Fruit fly (Drosophila melanogaster) whole organism, wandering third instar larva: ENCODE data around the gene CG11035.

Experiments used
- Abd-B ChIP-seq: fragments of >200 bp; optimal IDR thresholded peaks from 2 replicates; lab custom pipeline; 2017; ENCODE audit warnings: missing biosample characterization, missing genetic modification characterization
- CG32264 ChIP-seq: fragments of 200-800 bp; sonication (Bioruptor generic); optimal IDR thresholded peaks from 2 replicates; lab custom pipeline; 2016; ENCODE audit warnings: missing biosample characterization, missing genetic modification characterization
- CG9705 ChIP-seq: fragments of 200-800 bp; sonication (Bioruptor generic); optimal IDR thresholded peaks from 2 replicates; lab custom pipeline; 2018; ENCODE audit warnings: missing biosample characterization, mild to moderate bottlenecking, missing genetic modification characterization
- CrebA ChIP-seq: fragments of 200-800 bp; sonication (Bioruptor generic); optimal IDR thresholded peaks from 2 replicates; lab custom pipeline; 2016; ENCODE audit warnings: missing biosample characterization, mild to moderate bottlenecking, missing genetic modification characterization, borderline replicate concordance
- Dfd ChIP-seq: fragments of >200 bp; optimal IDR thresholded peaks from 2 replicates; lab custom pipeline; 2017; ENCODE audit warnings: missing biosample characterization, missing genetic modification characterization
- Dif ChIP-seq: fragments of 200-275, 200-300 bp; sonication (Bioruptor generic); optimal IDR thresholded peaks from 2 replicates; lab custom pipeline; 2018; ENCODE audit warnings: missing biosample characterization, missing genetic modification characterization; ENCODE audit not compliant: partially characterized antibody
- GATAd ChIP-seq: sonication (Bioruptor generic); optimal IDR thresholded peaks from 2 replicates; lab custom pipeline; 2016; ENCODE audit warnings: missing biosample characterization, missing genetic modification characterization
- HLH106 ChIP-seq: fragments of 200-800 bp; optimal IDR thresholded peaks from 3 replicates; lab custom pipeline; 2019; ENCODE audit warnings: missing biosample characterization, mild to moderate bottlenecking, missing genetic modification characterization, moderate library complexity
- Hnf4 ChIP-seq: fragments of 200-800 bp; sonication (Bioruptor generic); optimal IDR thresholded peaks from 2 replicates; lab custom pipeline; 2016; ENCODE audit warnings: missing biosample characterization, mild to moderate bottlenecking, missing genetic modification characterization
- Hr78 ChIP-seq: fragments of >200 bp; optimal IDR thresholded peaks from 2 replicates; lab custom pipeline; 2017; ENCODE audit warnings: missing biosample characterization, missing genetic modification characterization
- Hr83 ChIP-seq: fragments of 200-300 bp; sonication (Bioruptor generic); optimal IDR thresholded peaks from 2 replicates; lab custom pipeline; 2016; ENCODE audit warnings: missing biosample characterization, mild to moderate bottlenecking, missing genetic modification characterization, moderate library complexity; ENCODE audit not compliant: poor library complexity, severe bottlenecking
- Jra ChIP-seq: sonication (Bioruptor generic); optimal IDR thresholded peaks from 2 replicates; lab custom pipeline; 2016; ENCODE audit warnings: missing biosample characterization, missing genetic modification characterization
- Mio ChIP-seq: sonication (Bioruptor generic); optimal IDR thresholded peaks from 2 replicates; lab custom pipeline; 2016; ENCODE audit warnings: missing biosample characterization, missing genetic modification characterization
- Myc ChIP-seq: fragments of >200 bp; optimal IDR thresholded peaks from 2 replicates; lab custom pipeline; 2017
- N ChIP-seq: fragments of >200 bp; optimal IDR thresholded peaks from 2 replicates; lab custom pipeline; 2018; ENCODE audit warnings: missing biosample characterization, missing external identifiers, missing genetic modification characterization
- OdsH ChIP-seq: fragments of 200-800 bp; sonication (Bioruptor generic); optimal IDR thresholded peaks from 2 replicates; lab custom pipeline; 2016; ENCODE audit warnings: missing biosample characterization, mild to moderate bottlenecking, missing genetic modification characterization
- Rel ChIP-seq, 2 experiments: fragments of 200-800 bp; sonication (Bioruptor generic) in 1 of 2; optimal IDR thresholded peaks; 2 replicates in 1 of 2; 3 replicates in 1 of 2; lab custom pipeline; 2016 to 2019; ENCODE audit warnings: mild to moderate bottlenecking in 2 of 2, missing biosample characterization in 2 of 2, missing genetic modification characterization in 2 of 2, moderate library complexity in 1 of 2
- Sp1 ChIP-seq: fragments of 200-800 bp; sonication (Bioruptor generic); optimal IDR thresholded peaks from 3 replicates; lab custom pipeline; 2019; ENCODE audit warnings: missing biosample characterization, mild to moderate bottlenecking, missing genetic modification characterization, moderate library complexity
- Vsx2 ChIP-seq: fragments of 200-300, 225-300 bp; sonication (Bioruptor generic); optimal IDR thresholded peaks from 2 replicates; lab custom pipeline; 2018; ENCODE audit warnings: missing biosample characterization, missing genetic modification characterization; ENCODE audit not compliant: partially characterized antibody
- br ChIP-seq: fragments of 200-800 bp; sonication (Bioruptor generic); optimal IDR thresholded peaks from 2 replicates; lab custom pipeline; 2016; ENCODE audit warnings: missing biosample characterization, missing genetic modification characterization
- brk ChIP-seq: fragments of 200-800 bp; sonication (Bioruptor generic); optimal IDR thresholded peaks from 2 replicates; lab custom pipeline; 2016; ENCODE audit warnings: missing biosample characterization, mild to moderate bottlenecking, missing genetic modification characterization
- dl ChIP-seq, 2 experiments: fragments of 175-275, 200-275 bp in 1 of 2; fragments of 200-275 bp in 1 of 2; sonication (Bioruptor generic); optimal IDR thresholded peaks; lab custom pipeline; 2018; ENCODE audit warnings: mild to moderate bottlenecking in 2 of 2, missing biosample characterization in 2 of 2, missing genetic modification characterization in 2 of 2, moderate library complexity in 2 of 2; ENCODE audit not compliant: partially characterized antibody in 2 of 2, insufficient read depth in 1 of 2
- dmrt93B ChIP-seq: fragments of 200-800 bp; sonication (Bioruptor generic); optimal IDR thresholded peaks from 2 replicates; lab custom pipeline; 2018; ENCODE audit warnings: missing biosample characterization, mild to moderate bottlenecking, missing genetic modification characterization
- dsf ChIP-seq: sonication (Bioruptor generic); optimal IDR thresholded peaks from 2 replicates; lab custom pipeline; 2016; ENCODE audit warnings: missing biosample characterization, missing genetic modification characterization, borderline replicate concordance
- ey ChIP-seq: fragments of 200-800 bp; sonication (Bioruptor generic); optimal IDR thresholded peaks from 2 replicates; lab custom pipeline; 2016; ENCODE audit warnings: missing biosample characterization, missing genetic modification characterization
- foxo ChIP-seq, 2 experiments: fragments of 200-800 bp; sonication (Bioruptor generic); optimal IDR thresholded peaks; 2 replicates in 1 of 2; 3 replicates in 1 of 2; lab custom pipeline; 2016 to 2017; ENCODE audit warnings: missing biosample characterization in 2 of 2, missing genetic modification characterization in 2 of 2
- fru ChIP-seq: fragments of 200-800 bp; sonication (Bioruptor generic); optimal IDR thresholded peaks from 3 replicates; lab custom pipeline; 2016; ENCODE audit warnings: missing biosample characterization, mild to moderate bottlenecking, missing genetic modification characterization
- h ChIP-seq: fragments of 200-800 bp; sonication (Bioruptor generic); optimal IDR thresholded peaks from 3 replicates; lab custom pipeline; 2016; ENCODE audit warnings: missing biosample characterization, mild to moderate bottlenecking, missing genetic modification characterization
- jim ChIP-seq: fragments of 175-275, 200-325 bp; sonication (Bioruptor generic); optimal IDR thresholded peaks from 2 replicates; lab custom pipeline; 2016; ENCODE audit warnings: missing biosample characterization, mild to moderate bottlenecking, missing genetic modification characterization
- lola ChIP-seq: fragments of >200 bp; optimal IDR thresholded peaks from 2 replicates; lab custom pipeline; 2017; ENCODE audit warnings: missing biosample characterization, missing genetic modification characterization
- pan ChIP-seq: fragments of >200 bp; optimal IDR thresholded peaks from 2 replicates; lab custom pipeline; 2017
- psq ChIP-seq: fragments of 200-800 bp; sonication (Bioruptor generic); optimal IDR thresholded peaks from 3 replicates; lab custom pipeline; 2017; ENCODE audit warnings: missing biosample characterization, mild to moderate bottlenecking, missing genetic modification characterization, moderate library complexity
- rgr ChIP-seq: fragments of 200-800 bp; sonication (Bioruptor generic); optimal IDR thresholded peaks from 3 replicates; lab custom pipeline; 2016; ENCODE audit warnings: missing biosample characterization, mild to moderate bottlenecking, missing genetic modification characterization
- sage ChIP-seq: fragments of 200-800 bp; sonication (Bioruptor generic); optimal IDR thresholded peaks from 2 replicates; lab custom pipeline; 2016; ENCODE audit warnings: missing biosample characterization, mild to moderate bottlenecking, missing genetic modification characterization
- sv ChIP-seq: fragments of 200-800 bp; sonication (Bioruptor generic); optimal IDR thresholded peaks from 3 replicates; lab custom pipeline; 2016; ENCODE audit warnings: missing biosample characterization, missing genetic modification characterization
- tai ChIP-seq: sonication (Bioruptor generic); optimal IDR thresholded peaks from 2 replicates; lab custom pipeline; 2016; ENCODE audit warnings: missing biosample characterization, missing genetic modification characterization
- usp ChIP-seq: fragments of >200 bp; optimal IDR thresholded peaks from 2 replicates; lab custom pipeline; 2017; ENCODE audit warnings: missing biosample characterization, missing genetic modification characterization
- woc ChIP-seq: sonication (Bioruptor generic); optimal IDR thresholded peaks from 2 replicates; lab custom pipeline; 2016; ENCODE audit warnings: missing biosample characterization, mild to moderate bottlenecking, missing genetic modification characterization

The CG11035 gene

dm6 chr3R:8030151-8030899 lies 2.5 kb downstream of the CG11035 start, which contains the start of the genes CG10903 and CG2747:
CG10903 (plus strand) TSS chr3R:8030411.
CG2747 (minus strand) TSS chr3R:8030790.
- TF ChIP-seq dsf (GFP tag; lab: Kevin White, UChicago) = no peak
- TF ChIP-seq Hnf4 = peak; percentile 24
- no peak for TF ChIP-seq jim (GFP tag; lab: Kevin White, UChicago)
- TF ChIP-seq br = no peak
- TF ChIP-seq GATAd = no peak
- TF ChIP-seq dl (GFP tag; optimal IDR thresholded peaks at IDR 0.05; lab: Kevin White, UChicago; ENCODE audit: insufficient read depth in 1 of 2, partially characterized antibody in 2 of 2) = no peak
- TF ChIP-seq Hr78 (GFP tag; lab: Kevin White, UChicago) = no peak
- no peak for TF ChIP-seq tai
- TF ChIP-seq lola (GFP tag; lab: Kevin White, UChicago) = no peak
- peak; percentile 50 for TF ChIP-seq h (GFP tag; lab: Kevin White, UChicago)
- TF ChIP-seq foxo (GFP tag; optimal IDR thresholded peaks at IDR 0.05; lab: Kevin White, UChicago) = no peak
- no peak for TF ChIP-seq sv
- no peak for TF ChIP-seq OdsH (GFP tag; lab: Kevin White, UChicago)
- no peak for TF ChIP-seq sage (GFP tag; lab: Kevin White, UChicago)
- TF ChIP-seq fru (GFP tag; lab: Kevin White, UChicago) = no peak
- no peak for TF ChIP-seq Mio (GFP tag; lab: Kevin White, UChicago)
- no peak for TF ChIP-seq Rel (GFP tag; optimal IDR thresholded peaks at IDR 0.05; lab: Kevin White, UChicago)
- no peak for TF ChIP-seq Rel (tag; optimal IDR thresholded peaks at IDR 0.05; lab: Kevin White, UChicago)
- no peak for TF ChIP-seq Dfd (GFP tag; lab: Kevin White, UChicago)
- no peak for TF ChIP-seq ey (GFP tag; lab: Kevin White, UChicago)
- TF ChIP-seq brk (GFP tag; lab: Kevin White, UChicago) = peak; percentile 26
- TF ChIP-seq CG9705 (GFP tag; lab: Kevin White, UChicago) = no peak
- no peak for TF ChIP-seq CrebA (GFP tag; lab: Kevin White, UChicago)
- TF ChIP-seq Dif (GFP tag; lab: Kevin White, UChicago) = no peak
- no peak for TF ChIP-seq dmrt93B (GFP tag; lab: Kevin White, UChicago)
- TF ChIP-seq pan (lab: Kevin White, UChicago) = no peak
- no peak for TF ChIP-seq N (GFP tag; lab: Kevin White, UChicago)
- no peak for TF ChIP-seq HLH106 (tag; lab: Kevin White, UChicago)
- TF ChIP-seq woc (GFP tag; lab: Kevin White, UChicago) = no peak
- TF ChIP-seq Sp1 = no peak
- TF ChIP-seq Abd-B (GFP tag; lab: Kevin White, UChicago) = no peak
- peak; percentile 3 for TF ChIP-seq Jra (GFP tag; lab: Kevin White, UChicago)
- TF ChIP-seq Myc (lab: Kevin White, UChicago) = peak; percentile 76
- peak; percentile 37 for TF ChIP-seq Vsx2 (GFP tag; lab: Kevin White, UChicago)
- no peak for TF ChIP-seq Hr83
- TF ChIP-seq CG32264 (GFP tag; lab: Kevin White, UChicago) = no peak
- peak; percentile 3 for TF ChIP-seq rgr (GFP tag; lab: Kevin White, UChicago)
- no peak for TF ChIP-seq psq (GFP tag; lab: Kevin White, UChicago)
- TF ChIP-seq usp (GFP tag; lab: Kevin White, UChicago) = no peak

dm6 chr3R:8029496-8030013 lies 3.3 kb downstream of the CG11035 start, which contains the start of gene ImpE3:
ImpE3 (minus strand) TSS chr3R:8029546.
- TF ChIP-seq N (GFP tag; lab: Kevin White, UChicago) (no peak), CG32264 (GFP tag; lab: Kevin White, UChicago) (peak; percentile 14), Hr78 (GFP tag; lab: Kevin White, UChicago) (no peak), Rel (GFP tag; optimal IDR thresholded peaks at IDR 0.05; lab: Kevin White, UChicago) (peak; percentile 2), Rel (tag; optimal IDR thresholded peaks at IDR 0.05; lab: Kevin White, UChicago) (peak; percentile 96), h (GFP tag; lab: Kevin White, UChicago) (peak; percentile 75), dsf (GFP tag; lab: Kevin White, UChicago) (no peak), woc (GFP tag; lab: Kevin White, UChicago) (peak; percentile 91), dmrt93B (GFP tag; lab: Kevin White, UChicago) (peak; percentile 30), Sp1 (peak; percentile 80), OdsH (GFP tag; lab: Kevin White, UChicago) (peak; percentile 63), HLH106 (tag; lab: Kevin White, UChicago) (peak; percentile 74), psq (GFP tag; lab: Kevin White, UChicago) (peak; percentile 61), fru (GFP tag; lab: Kevin White, UChicago) (peak; percentile 79), rgr (GFP tag; lab: Kevin White, UChicago) (peak; percentile 66), br (peak; percentile 67), CG9705 (GFP tag; lab: Kevin White, UChicago) (peak; percentile 46), tai (no peak), sage (GFP tag; lab: Kevin White, UChicago) (peak; percentile 63), foxo (GFP tag; optimal IDR thresholded peaks at IDR 0.05; lab: Kevin White, UChicago) (peak in 1 of 2 experiments; percentile 76), ey (GFP tag; lab: Kevin White, UChicago) (peak; percentile 59), CrebA (GFP tag; lab: Kevin White, UChicago) (no peak)
